Fruit fly (Drosophila melanogaster) whole organism, adult: ENCODE results near the gene CG3071.

Source experiments
- CG11617 ChIP-seq: fragments of 200-800 bp; sonication (Bioruptor generic); optimal IDR thresholded peaks from 2 replicates; lab custom pipeline; 2017; ENCODE audit warnings: mild to moderate bottlenecking, missing biosample characterization, missing genetic modification reagents, missing genetic modification characterization
- CG12768 ChIP-seq: fragments of 200-800 bp; sonication (Bioruptor generic); optimal IDR thresholded peaks from 2 replicates; lab custom pipeline; 2017; ENCODE audit warnings: missing biosample characterization, missing genetic modification characterization, mild to moderate bottlenecking, moderate library complexity, missing genetic modification reagents
- CG14711 ChIP-seq: fragments of 200-800 bp; sonication (Bioruptor generic); optimal IDR thresholded peaks from 2 replicates; lab custom pipeline; 2018; ENCODE audit warnings: missing biosample characterization, mild to moderate bottlenecking, missing genetic modification characterization, moderate library complexity
- CG1620 ChIP-seq: fragments of 200-800 bp; sonication (Bioruptor generic); optimal IDR thresholded peaks from 2 replicates; lab custom pipeline; 2016; ENCODE audit warnings: missing biosample characterization, missing genetic modification characterization
- CG33017 ChIP-seq: fragments of 200-800 bp; sonication (Bioruptor generic); optimal IDR thresholded peaks from 2 replicates; lab custom pipeline; 2018; ENCODE audit warnings: missing biosample characterization, mild to moderate bottlenecking, missing genetic modification characterization, moderate library complexity
- CG5204 ChIP-seq: fragments of 200-800 bp; sonication (Bioruptor generic); optimal IDR thresholded peaks from 2 replicates; lab custom pipeline; 2016; ENCODE audit warnings: missing biosample characterization, missing genetic modification characterization
- CG7045 ChIP-seq: fragments of 200-800 bp; sonication (Bioruptor generic); optimal IDR thresholded peaks from 2 replicates; lab custom pipeline; 2017; ENCODE audit warnings: missing biosample characterization, mild to moderate bottlenecking, missing genetic modification characterization
- CG7101 ChIP-seq: fragments of 200-800 bp; sonication (Bioruptor generic); optimal IDR thresholded peaks from 2 replicates; lab custom pipeline; 2018; ENCODE audit warnings: missing biosample characterization, mild to moderate bottlenecking, missing genetic modification characterization, moderate library complexity
- Clk ChIP-seq: fragments of 200-800 bp; sonication (Bioruptor generic); optimal IDR thresholded peaks from 2 replicates; lab custom pipeline; 2017; ENCODE audit warnings: missing biosample characterization, missing genetic modification characterization
- Crg-1 ChIP-seq: fragments of 200-800 bp; sonication (Bioruptor generic); optimal IDR thresholded peaks from 2 replicates; lab custom pipeline; 2016; ENCODE audit warnings: missing biosample characterization, missing genetic modification characterization
- Hr96 ChIP-seq: fragments of 200-800 bp; sonication (Bioruptor generic); optimal IDR thresholded peaks from 2 replicates; lab custom pipeline; 2016; ENCODE audit warnings: missing biosample characterization, missing genetic modification characterization
- Mnt ChIP-seq: fragments of 200-800 bp; sonication (Bioruptor generic); optimal IDR thresholded peaks from 2 replicates; lab custom pipeline; 2016; ENCODE audit warnings: missing biosample characterization, mild to moderate bottlenecking, missing genetic modification characterization
- bab1 ChIP-seq: fragments of 200-800 bp; sonication (Bioruptor generic); optimal IDR thresholded peaks from 3 replicates; lab custom pipeline; 2019; ENCODE audit warnings: missing biosample characterization, mild to moderate bottlenecking, missing genetic modification characterization, moderate library complexity
- cic ChIP-seq: fragments of 200-800 bp; sonication (Bioruptor generic); optimal IDR thresholded peaks from 2 replicates; lab custom pipeline; 2017; ENCODE audit warnings: missing biosample characterization, mild to moderate bottlenecking, missing genetic modification characterization, moderate library complexity
- cnc ChIP-seq, 2 experiments: fragments of >200 bp; optimal IDR thresholded peaks; 2 replicates each; lab custom pipeline; 2017
- kay ChIP-seq: fragments of 200-800 bp; sonication (Bioruptor generic); peaks from one replicate; lab custom pipeline; 2016; ENCODE audit warnings: missing biosample characterization, missing genetic modification characterization, borderline replicate concordance
- ovo ChIP-seq: fragments of 200-800 bp; sonication (Bioruptor generic); optimal IDR thresholded peaks from 2 replicates; lab custom pipeline; 2016; ENCODE audit warnings: missing biosample characterization, missing genetic modification characterization
- pad ChIP-seq: fragments of 200-800 bp; sonication (Bioruptor generic); optimal IDR thresholded peaks from 3 replicates; lab custom pipeline; 2017; ENCODE audit warnings: missing biosample characterization, missing genetic modification characterization, mild to moderate bottlenecking, moderate library complexity, missing genetic modification reagents
- tj ChIP-seq: fragments of 200-800 bp; sonication (Bioruptor generic); optimal IDR thresholded peaks from 3 replicates; lab custom pipeline; 2017; ENCODE audit warnings: missing biosample characterization, mild to moderate bottlenecking, missing genetic modification characterization, moderate library complexity
- toe ChIP-seq: fragments of 200-800 bp; sonication (Bioruptor generic); optimal IDR thresholded peaks from 2 replicates; lab custom pipeline; 2016; ENCODE audit warnings: missing biosample characterization, missing genetic modification characterization

Gene CG3071

dm6 chrX:2296230-2297044 lies 33.8 kb downstream of the CG3071 start:
- TF ChIP-seq CG1620 (GFP tag; lab: Kevin White, UChicago) (peak; percentile 83), CG33017 (peak; percentile 69), toe (GFP tag; lab: Kevin White, UChicago) (peak; percentile 69), CG12768 (GFP tag; lab: Kevin White, UChicago) (peak; percentile 83), tj (peak; percentile 98), Crg-1 (GFP tag; lab: Kevin White, UChicago) (peak; percentile 69), kay (GFP tag; lab: Kevin White, UChicago) (no peak), CG14711 (peak; percentile 76), pad (GFP tag; lab: Kevin White, UChicago) (peak; percentile 74), cnc (optimal IDR thresholded peaks at IDR 0.05; lab: Kevin White, UChicago) (no peak), CG7101 (tag; lab: Kevin White, UChicago) (peak; percentile 86), CG5204 (GFP tag; lab: Kevin White, UChicago) (peak; percentile 82), Mnt (GFP tag; lab: Kevin White, UChicago) (peak; percentile 73), ovo (GFP tag; lab: Kevin White, UChicago) (peak; percentile 58), cic (GFP tag; lab: Kevin White, UChicago) (peak; percentile 57), CG11617 (GFP tag; lab: Kevin White, UChicago) (peak; percentile 94), Clk (GFP tag; lab: Kevin White, UChicago) (peak; percentile 67), bab1 (GFP tag; lab: Kevin White, UChicago) (peak; percentile 88), Hr96 (GFP tag; lab: Kevin White, UChicago) (peak; percentile 95), CG7045 (GFP tag; lab: Kevin White, UChicago) (peak; percentile 71)

- TF ChIP-seq cnc (optimal IDR thresholded peaks at IDR 0.05; lab: Kevin White, UChicago) = no peak
- peak; percentile 90 for TF ChIP-seq Crg-1 (GFP tag; lab: Kevin White, UChicago)
- peak; percentile 43 for TF ChIP-seq tj
- peak; percentile 97 for TF ChIP-seq ovo (GFP tag; lab: Kevin White, UChicago)
- peak; percentile 80 for TF ChIP-seq Hr96 (GFP tag; lab: Kevin White, UChicago)
- TF ChIP-seq CG1620 (GFP tag; lab: Kevin White, UChicago) = peak; percentile 68
- no peak for TF ChIP-seq toe (GFP tag; lab: Kevin White, UChicago)
- peak; percentile 89 for TF ChIP-seq CG7101 (tag; lab: Kevin White, UChicago)
- TF ChIP-seq cic (GFP tag; lab: Kevin White, UChicago) = peak; percentile 66
- peak; percentile 60 for TF ChIP-seq CG33017
- peak; percentile 97 for TF ChIP-seq bab1 (GFP tag; lab: Kevin White, UChicago)
- peak; percentile 53 for TF ChIP-seq CG12768 (GFP tag; lab: Kevin White, UChicago)
- peak; percentile 79 for TF ChIP-seq Mnt (GFP tag; lab: Kevin White, UChicago)
- TF ChIP-seq CG5204 (GFP tag; lab: Kevin White, UChicago) = peak; percentile 31
- TF ChIP-seq pad (GFP tag; lab: Kevin White, UChicago) = peak; percentile 98
- TF ChIP-seq kay (GFP tag; lab: Kevin White, UChicago) = no peak
- TF ChIP-seq CG11617 (GFP tag; lab: Kevin White, UChicago) = peak; percentile 71
- TF ChIP-seq CG14711 = peak; percentile 83
- peak; percentile 29 for TF ChIP-seq CG7045 (GFP tag; lab: Kevin White, UChicago)
- TF ChIP-seq Clk (GFP tag; lab: Kevin White, UChicago) = peak; percentile 27
Measured at dm6 chrX:2297428-2298200, 35.0 kb downstream of the CG3071 start.

dm6 chrX:2298708-2299370 lies 36.2 kb downstream of the CG3071 start:
- TF ChIP-seq Hr96 (GFP tag; lab: Kevin White, UChicago) (no peak), CG7101 (tag; lab: Kevin White, UChicago) (peak; percentile 64), cic (GFP tag; lab: Kevin White, UChicago) (no peak), CG14711 (peak; percentile 66), pad (GFP tag; lab: Kevin White, UChicago) (peak; percentile 31), bab1 (GFP tag; lab: Kevin White, UChicago) (peak; percentile 85), Mnt (GFP tag; lab: Kevin White, UChicago) (peak; percentile 18), toe (GFP tag; lab: Kevin White, UChicago) (no peak), kay (GFP tag; lab: Kevin White, UChicago) (no peak), cnc (optimal IDR thresholded peaks at IDR 0.05; lab: Kevin White, UChicago) (no peak), CG11617 (GFP tag; lab: Kevin White, UChicago) (no peak), tj (no peak)

DNA sequence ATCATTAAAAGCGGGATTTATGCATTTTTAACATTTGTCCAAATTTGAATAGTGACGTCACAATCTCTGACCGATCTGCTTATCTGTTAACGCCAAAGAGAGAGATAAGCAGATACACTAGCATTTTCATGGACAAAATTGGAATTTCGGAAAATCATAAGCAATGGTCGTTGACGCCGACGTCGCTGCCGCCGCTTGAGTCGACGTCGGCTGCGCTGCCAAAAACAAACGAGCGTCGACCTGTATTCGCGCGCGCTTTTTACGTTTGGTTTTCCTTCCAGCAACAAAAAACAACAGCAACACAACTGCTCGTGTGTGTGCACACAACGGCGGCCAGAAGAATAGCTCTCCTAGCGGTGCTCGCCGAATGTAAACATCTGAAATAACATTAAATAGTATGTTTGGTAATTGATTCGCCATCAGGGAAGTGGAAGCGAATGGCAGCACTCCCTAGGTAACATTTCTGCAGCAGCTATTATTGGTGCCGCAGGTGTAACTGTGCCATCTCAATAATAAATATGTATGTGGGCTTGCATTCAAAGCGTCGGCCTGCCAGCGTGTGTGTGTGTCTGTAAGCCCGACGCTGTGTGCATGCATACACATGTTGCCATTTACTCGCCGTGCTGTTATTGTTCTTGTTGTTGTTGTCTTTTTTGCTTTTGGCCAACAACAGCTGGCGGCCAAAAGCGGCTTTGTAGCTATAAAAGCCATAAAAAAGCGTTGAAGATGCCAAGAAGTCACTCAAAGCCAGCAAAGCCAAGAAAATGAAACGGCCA lies 37.8 kb downstream of the CG3071 start:
- peak; percentile 76 for TF ChIP-seq Clk (GFP tag; lab: Kevin White, UChicago)
- no peak for TF ChIP-seq toe (GFP tag; lab: Kevin White, UChicago)
- peak; percentile 94 for TF ChIP-seq CG33017
- TF ChIP-seq cic (GFP tag; lab: Kevin White, UChicago) = peak; percentile 67
- peak; percentile 82 for TF ChIP-seq CG5204 (GFP tag; lab: Kevin White, UChicago)
- peak; percentile 97 for TF ChIP-seq bab1 (GFP tag; lab: Kevin White, UChicago)
- peak; percentile 86 for TF ChIP-seq Mnt (GFP tag; lab: Kevin White, UChicago)
- TF ChIP-seq CG12768 (GFP tag; lab: Kevin White, UChicago) = peak; percentile 77
- peak; percentile 92 for TF ChIP-seq CG14711
- peak; percentile 85 for TF ChIP-seq CG7045 (GFP tag; lab: Kevin White, UChicago)
- TF ChIP-seq pad (GFP tag; lab: Kevin White, UChicago) = peak; percentile 77
- peak; percentile 63 for TF ChIP-seq ovo (GFP tag; lab: Kevin White, UChicago)
- peak; percentile 84 for TF ChIP-seq CG11617 (GFP tag; lab: Kevin White, UChicago)
- no peak for TF ChIP-seq kay (GFP tag; lab: Kevin White, UChicago)
- TF ChIP-seq Hr96 (GFP tag; lab: Kevin White, UChicago) = peak; percentile 84
- TF ChIP-seq cnc (optimal IDR thresholded peaks at IDR 0.05; lab: Kevin White, UChicago) = no peak
- TF ChIP-seq CG1620 (GFP tag; lab: Kevin White, UChicago) = peak; percentile 74
- peak; percentile 97 for TF ChIP-seq CG7101 (tag; lab: Kevin White, UChicago)
- peak; percentile 83 for TF ChIP-seq tj
- TF ChIP-seq Crg-1 (GFP tag; lab: Kevin White, UChicago) = peak; percentile 79
